Worm (Caenorhabditis elegans) whole organism, L4 larva: ENCODE measurements around the gene Y76B12C.8.

Experiments used
- ZK337.2 ChIP-seq: fragments of 200-800 bp; sonication (Bioruptor generic); IDR thresholded peaks from 2 replicates; pipeline ENCODE4 v1.3.6; 2022; ENCODE audit warnings: missing genetic modification reagents, missing genetic modification characterization, missing compliant biosample characterization
- dpl-1 ChIP-seq: fragments of 150-350 bp; optimal IDR thresholded peaks from 2 replicates; lab custom pipeline; 2014; ENCODE audit warnings: missing biosample characterization, missing genetic modification reagents, missing genetic modification characterization
- fkh-10 ChIP-seq: fragments of 150-350 bp; optimal IDR thresholded peaks from 2 replicates; lab custom pipeline; 2014; ENCODE audit warnings: missing biosample characterization, missing genetic modification reagents, missing genetic modification characterization
- jun-1 ChIP-seq: fragments of 150-350 bp; optimal IDR thresholded peaks from 2 replicates; lab custom pipeline; 2014; ENCODE audit warnings: missing biosample characterization, missing genetic modification reagents, missing genetic modification characterization
- lsy-2 ChIP-seq, 2 experiments: fragments of 150-350 bp in 1 of 2; sonication (generic microtip) in 1 of 2; optimal IDR thresholded peaks; 2 replicates each; lab custom pipeline; 2014 to 2017; ENCODE audit warnings: missing biosample characterization in 2 of 2, missing genetic modification characterization in 2 of 2
- mxl-3 ChIP-seq: fragments of 200-800 bp; sonication (Bioruptor generic); optimal IDR thresholded peaks from 2 replicates; lab custom pipeline; 2018; ENCODE audit warnings: mild to moderate bottlenecking, missing genetic modification characterization, missing compliant biosample characterization
- nhr-11 ChIP-seq: fragments of 150-350 bp; optimal IDR thresholded peaks from 2 replicates; lab custom pipeline; 2014; ENCODE audit warnings: missing biosample characterization, missing genetic modification characterization
- nhr-77 ChIP-seq: fragments of 150-350 bp; optimal IDR thresholded peaks from 2 replicates; lab custom pipeline; 2014; ENCODE audit warnings: missing biosample characterization, missing genetic modification characterization
- spr-3 ChIP-seq: fragments of 200-800 bp; sonication (Bioruptor generic); optimal IDR thresholded peaks from 2 replicates; lab custom pipeline; 2018; ENCODE audit warnings: mild to moderate bottlenecking, missing genetic modification characterization, missing compliant biosample characterization
- unc-130 ChIP-seq: sonication (generic microtip); optimal IDR thresholded peaks from 2 replicates; lab custom pipeline; 2016; ENCODE audit warnings: missing genetic modification reagents, missing genetic modification characterization, missing compliant biosample characterization
- zfp-2 ChIP-seq: sonication (generic microtip); optimal IDR thresholded peaks from 2 replicates; lab custom pipeline; 2016; ENCODE audit warnings: mild to moderate bottlenecking, missing genetic modification characterization, missing compliant biosample characterization

DNA sequence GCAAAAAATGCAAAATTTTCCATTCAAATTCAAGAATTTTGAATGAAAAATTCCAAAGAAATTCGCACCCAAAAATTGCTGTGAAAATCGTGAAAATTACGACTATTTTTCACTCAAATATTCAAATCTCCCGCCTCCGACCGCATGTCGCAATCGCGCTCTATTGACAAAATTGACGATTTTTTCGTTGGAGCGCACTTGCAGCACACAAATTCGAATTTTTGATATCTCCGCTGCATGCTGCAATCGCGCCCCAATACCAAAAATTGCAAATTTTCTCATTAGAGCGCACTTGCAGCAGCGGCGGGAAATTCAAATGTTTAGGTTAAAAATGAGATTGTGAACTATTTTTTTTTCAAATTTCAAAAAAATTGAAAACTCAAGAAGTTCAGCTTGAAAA, 18.0 kb downstream of the Y76B12C.8 start:
- TF ChIP-seq dpl-1 (GFP tag; lab: Kevin White, UChicago), result no peak
- TF ChIP-seq nhr-11 (tag; lab: Kevin White, UChicago), result no peak
- no peak for TF ChIP-seq nhr-77 (tag; lab: Kevin White, UChicago)
- no peak for TF ChIP-seq unc-130 (GFP tag; lab: Kevin White, UChicago)
- TF ChIP-seq spr-3 (GFP tag; lab: Kevin White, UChicago), result no peak
- TF ChIP-seq mxl-3, result no peak
- TF ChIP-seq fkh-10 (GFP tag; lab: Kevin White, UChicago), result no peak
- TF ChIP-seq zfp-2, result no peak
- TF ChIP-seq lsy-2 (tag; optimal IDR thresholded peaks at IDR 0.05; lab: Kevin White, UChicago), result no peak
- no peak for TF ChIP-seq ZK337.2
- no peak for TF ChIP-seq jun-1 (tag; lab: Kevin White, UChicago)
